Worm (Caenorhabditis elegans) whole organism, dauer: Measurements from ENCODE around the gene F46E10.2.

ENCODE experiments used
- unc-62 ChIP-seq: sonication (generic microtip); optimal IDR thresholded peaks from 2 replicates; lab custom pipeline; 2017; ENCODE audit warnings: missing biosample characterization, missing genetic modification reagents, missing genetic modification characterization

The F46E10.2 gene

ce11 chrV:6520385-6521080, at the start of gene F46E10.2, which contains the start of gene F46E10.18:
TSS of gene F46E10.2 (plus strand) at chrV:6520435.
TSS of gene F46E10.18 (plus strand) at chrV:6521030.
- no peak for TF ChIP-seq unc-62 (GFP tag; lab: Kevin White, UChicago)

DNA sequence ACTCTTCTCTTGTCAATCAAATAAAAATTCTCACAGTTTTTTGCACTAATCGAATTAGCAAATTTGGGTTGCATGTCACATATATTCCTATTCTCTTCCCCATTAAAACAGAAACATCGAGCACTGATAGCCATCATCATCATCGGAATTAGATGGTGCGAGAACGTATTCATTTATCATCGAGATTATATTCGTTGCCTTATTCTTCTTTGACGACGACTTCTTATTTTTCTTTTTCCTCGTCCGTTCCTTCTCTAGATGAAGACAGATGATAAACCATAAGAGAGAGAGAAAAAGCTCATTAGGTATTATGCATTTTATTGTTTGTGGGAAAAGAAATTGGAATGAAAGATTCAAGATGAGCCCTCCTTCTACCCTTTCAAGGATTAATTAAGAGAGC, 49.0 kb upstream of the F46E10.2 start:
- TF ChIP-seq unc-62 (GFP tag; lab: Kevin White, UChicago): no peak

ce11 chrV:6476026-6476425, 44.2 kb upstream of the F46E10.2 start:
- TF ChIP-seq unc-62 (GFP tag; lab: Kevin White, UChicago): no peak

- no peak for TF ChIP-seq unc-62 (GFP tag; lab: Kevin White, UChicago)
Measured at ce11 chrV:6485109-6485508, 35.1 kb upstream of the F46E10.2 start.

- no peak for TF ChIP-seq unc-62 (GFP tag; lab: Kevin White, UChicago)
Measured at ce11 chrV:6487878-6488277, 32.4 kb upstream of the F46E10.2 start.

DNA sequence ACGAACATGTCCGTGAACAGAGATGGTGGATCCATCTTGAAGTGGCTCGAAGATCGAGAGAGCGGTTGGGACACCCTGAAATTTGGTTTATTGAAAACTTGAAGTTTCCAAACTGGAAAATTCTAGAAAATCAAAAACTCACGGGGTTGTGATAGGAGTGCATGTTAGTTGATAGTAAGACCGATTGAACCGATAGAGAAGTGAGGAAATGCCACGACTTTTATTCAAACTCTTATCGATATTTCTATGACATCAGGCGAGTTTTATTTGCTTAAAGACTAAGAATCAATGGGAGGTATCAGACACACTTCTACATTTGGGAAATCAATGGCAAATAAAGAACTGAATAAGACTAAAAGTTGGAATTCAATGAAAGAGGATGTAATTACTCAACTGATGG, 31.4 kb upstream of the F46E10.2 start, which contains the start of gene lec-10:
Gene lec-10 (minus strand): TSS at position 272 of the 400 bp plus-strand sequence.
- no peak for TF ChIP-seq unc-62 (GFP tag; lab: Kevin White, UChicago)

ce11 chrV:6492497-6492896, 27.7 kb upstream of the F46E10.2 start:
- TF ChIP-seq unc-62 (GFP tag; lab: Kevin White, UChicago): no peak

DNA sequence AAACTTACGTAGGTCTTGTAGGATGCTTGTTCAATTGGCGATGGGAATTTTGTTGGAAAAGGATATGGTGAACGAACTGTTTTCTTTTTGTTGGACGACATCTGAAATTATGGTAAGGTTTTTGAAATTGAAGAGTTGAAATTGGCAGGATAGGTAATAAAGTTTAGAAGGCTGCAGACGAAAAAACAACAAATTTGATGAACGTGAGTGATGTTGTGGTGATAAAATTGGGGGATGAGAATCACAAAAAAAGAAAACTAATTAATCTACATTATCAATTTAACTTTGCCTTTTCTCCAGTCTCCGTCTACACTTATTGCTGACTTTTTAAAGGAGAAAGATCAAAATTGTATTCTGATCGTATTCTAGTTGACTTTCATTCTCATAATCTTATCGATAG, 26.4 kb upstream of the F46E10.2 start, which contains the start of gene cpt-6:
Gene cpt-6 (minus strand): TSS at position 101 of the 400 bp plus-strand sequence.
- TF ChIP-seq unc-62 (GFP tag; lab: Kevin White, UChicago): no peak

- TF ChIP-seq unc-62 (GFP tag; lab: Kevin White, UChicago): no peak
Measured at ce11 chrV:6495353-6495752, 24.9 kb upstream of the F46E10.2 start.

DNA sequence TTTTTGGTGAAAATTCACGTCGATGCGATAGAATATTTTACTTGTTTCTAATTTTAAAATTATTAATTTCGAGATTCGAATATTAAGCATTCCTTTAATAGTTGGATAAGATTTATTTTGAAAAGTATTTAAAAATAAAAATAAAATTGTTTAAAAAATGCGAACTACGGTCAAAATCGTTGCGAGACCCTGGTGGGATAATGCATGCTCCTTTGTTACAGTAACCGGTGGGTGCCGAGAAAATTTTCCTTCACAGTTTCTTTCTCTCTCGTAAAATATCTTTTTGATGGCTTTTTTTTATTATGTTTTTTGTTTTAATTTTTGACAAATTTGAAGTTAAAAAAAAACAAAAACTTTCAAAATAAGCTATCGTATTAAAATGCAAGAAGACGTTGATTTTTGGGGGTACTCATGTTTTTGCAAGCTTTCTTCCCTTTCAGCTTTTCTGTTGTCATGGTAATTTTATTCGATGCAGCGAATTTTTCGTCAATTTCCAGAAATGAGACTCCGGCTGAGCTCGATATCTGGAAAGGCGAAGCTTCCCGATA, 23.6 kb upstream of the F46E10.2 start, which contains the start of gene dgtr-1:
Gene dgtr-1 (plus strand): TSS at position 498 of the 548 bp plus-strand sequence.
- no peak for TF ChIP-seq unc-62 (GFP tag; lab: Kevin White, UChicago)

ce11 chrV:6498441-6498840, 21.8 kb upstream of the F46E10.2 start:
- TF ChIP-seq unc-62 (GFP tag; lab: Kevin White, UChicago): no peak

- TF ChIP-seq unc-62 (GFP tag; lab: Kevin White, UChicago): no peak
Measured at ce11 chrV:6498903-6499302, 21.3 kb upstream of the F46E10.2 start, which contains the start of gene W01A11.1. TSS of gene W01A11.1 (plus strand) at chrV:6499224.

ce11 chrV:6503158-6503557, 17.1 kb upstream of the F46E10.2 start:
- no peak for TF ChIP-seq unc-62 (GFP tag; lab: Kevin White, UChicago)

ce11 chrV:6504131-6504827, 16.0 kb upstream of the F46E10.2 start, which contains the start of gene moc-2:
TSS of gene moc-2 (minus strand) at chrV:6504181.
- TF ChIP-seq unc-62 (GFP tag; lab: Kevin White, UChicago): no peak

DNA sequence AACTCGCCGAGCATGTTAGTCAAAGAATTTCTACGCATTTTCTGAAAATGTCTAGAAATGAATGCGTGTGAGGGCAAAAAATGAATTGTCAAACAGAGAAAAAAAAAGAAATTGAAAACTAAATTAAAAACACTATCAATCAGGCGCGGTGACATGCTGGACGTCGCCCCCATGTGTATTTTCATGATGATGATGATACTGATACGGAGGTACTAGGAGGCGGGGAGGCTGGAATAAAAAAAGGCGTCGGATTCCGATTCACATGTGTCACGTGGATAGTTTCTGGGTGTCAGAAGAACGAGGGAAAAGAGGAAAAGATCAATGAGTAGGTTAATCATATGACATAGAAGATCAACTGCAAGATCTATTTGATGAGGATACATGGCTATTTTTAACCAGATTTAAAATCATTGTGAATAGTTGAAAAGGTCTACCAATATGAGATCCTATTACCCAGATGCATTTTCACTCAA, 14.9 kb upstream of the F46E10.2 start, which contains the start of gene W01A11.7:
Gene W01A11.7 (minus strand): TSS at position 51 of the 473 bp plus-strand sequence.
- no peak for TF ChIP-seq unc-62 (GFP tag; lab: Kevin White, UChicago)
